Worm (Caenorhabditis elegans): Measurements from ENCODE around the gene sfxn-1.4.
"Not testable (repeated sequence)": the region's sequence is repeated elsewhere in the genome, so short reads cannot be mapped to it uniquely, and the experiment has no call there.

ce11 chrII:11695161-11695944 lies 14.3 kb upstream of the sfxn-1.4 start, which contains the start of gene tars-1:
- TF ChIP-seq W03F9.2, him-1 (tag; optimal IDR thresholded peaks at IDR 0.05): not testable (repeated sequence)

All from whole organism, L4/young adult.